Worm (Caenorhabditis elegans): ENCODE results near the gene pifk-1.

Gene pifk-1

ce11 chrX:915510-915909 is 8.8 kb downstream of the pifk-1 start, which contains the start of gene sel-12 (continued):
- no peak for TF ChIP-seq unc-55 (GFP tag; optimal IDR thresholded peaks at IDR 0.05)

- no peak for TF ChIP-seq eyg-1 (tag; optimal IDR thresholded peaks at IDR 0.05)
- no peak for TF ChIP-seq elt-2 (tag; optimal IDR thresholded peaks at IDR 0.05)
- no peak for TF ChIP-seq ceh-9 (tag; optimal IDR thresholded peaks at IDR 0.05)
- no peak for TF ChIP-seq F13H6.1 (tag; optimal IDR thresholded peaks at IDR 0.05)
- no peak for TF ChIP-seq sdc-2 (tag; optimal IDR thresholded peaks at IDR 0.05)
Observed at ce11 chrX:912990-913389, 11.3 kb downstream of the pifk-1 start, which contains the start of gene F35H12.6. Gene F35H12.6, plus strand, starts transcription at chrX:913290.

ce11 chrX:912564-912963 is 11.7 kb downstream of the pifk-1 start:
- TF ChIP-seq ceh-48 (tag; optimal IDR thresholded peaks at IDR 0.05) (no peak), T23F11.4 (GFP tag; optimal IDR thresholded peaks at IDR 0.05) (no peak), ceh-18 (tag; optimal IDR thresholded peaks at IDR 0.05) (no peak), C38D4.7 (GFP tag; optimal IDR thresholded peaks at IDR 0.05) (no peak), elt-2 (tag; optimal IDR thresholded peaks at IDR 0.05) (no peak), unc-3 (GFP tag; conservative IDR thresholded peaks at IDR 0.05) (no peak), unc-3 (tag; optimal IDR thresholded peaks at IDR 0.05) (no peak), hlh-6 (tag; optimal IDR thresholded peaks at IDR 0.05) (no peak), eyg-1 (tag; optimal IDR thresholded peaks at IDR 0.05) (no peak), ztf-16 (tag; optimal IDR thresholded peaks at IDR 0.05) (no peak), hlh-13 (GFP tag; optimal IDR thresholded peaks at IDR 0.05) (no peak), ceh-31 (tag; optimal IDR thresholded peaks at IDR 0.05) (no peak), elt-4 (tag; optimal IDR thresholded peaks at IDR 0.05) (no peak), ceh-30 (tag; optimal IDR thresholded peaks at IDR 0.05) (no peak), ceh-9 (tag; optimal IDR thresholded peaks at IDR 0.05) (no peak), sdc-2 (tag; optimal IDR thresholded peaks at IDR 0.05) (no peak), npax-4 (tag; optimal IDR thresholded peaks at IDR 0.05) (no peak), fkh-10 (GFP tag; optimal IDR thresholded peaks at IDR 0.05) (no peak), unc-42 (tag; optimal IDR thresholded peaks at IDR 0.05) (no peak), unc-55 (GFP tag; optimal IDR thresholded peaks at IDR 0.05) (no peak), fax-1 (tag; optimal IDR thresholded peaks at IDR 0.05) (no peak)

ce11 chrX:910337-910736 is 14.0 kb downstream of the pifk-1 start:
- TF ChIP-seq K09A11.1 (tag; optimal IDR thresholded peaks at IDR 0.05; ENCODE audit: insufficient read depth) (no peak), odd-2 (tag; optimal IDR thresholded peaks at IDR 0.05) (no peak), unc-42 (tag; optimal IDR thresholded peaks at IDR 0.05) (peak; percentile 37)

- TF ChIP-seq pha-4 (tag; optimal IDR thresholded peaks at IDR 0.05) (no peak), K09A11.1 (tag; optimal IDR thresholded peaks at IDR 0.05; ENCODE audit: insufficient read depth) (no peak), ztf-16 (tag; optimal IDR thresholded peaks at IDR 0.05) (no peak), ceh-31 (tag; optimal IDR thresholded peaks at IDR 0.05) (no peak), dmd-4 (tag; optimal IDR thresholded peaks at IDR 0.05; ENCODE audit: borderline replicate concordance) (no peak), fax-1 (tag; optimal IDR thresholded peaks at IDR 0.05) (no peak)
Observed at ce11 chrX:902512-902911, 21.8 kb downstream of the pifk-1 start, which contains the start of gene ZC13.10. Gene ZC13.10, minus strand, starts transcription at chrX:902612.

ce11 chrX:897948-898347 is 26.4 kb downstream of the pifk-1 start, which contains the start of gene mab-7:
Gene mab-7, minus strand, starts transcription at chrX:898048.
- TF ChIP-seq ref-2 (tag; optimal IDR thresholded peaks at IDR 0.05) (no peak), pqm-1 (tag; optimal IDR thresholded peaks at IDR 0.05) (no peak), rnt-1 (tag; optimal IDR thresholded peaks at IDR 0.05) (no peak), sox-2 (GFP tag; IDR thresholded peaks at IDR 0.05) (no peak), elt-2 (tag; optimal IDR thresholded peaks at IDR 0.05) (no peak), nhr-232 (tag; optimal IDR thresholded peaks at IDR 0.05) (no peak), nfya-1 (tag; optimal IDR thresholded peaks at IDR 0.05) (no peak), hlh-30 (tag; optimal IDR thresholded peaks at IDR 0.05; ENCODE audit: insufficient read depth) (no peak)
